Worm (Caenorhabditis elegans): ENCODE measurements around the gene bkip-1.

DNA sequence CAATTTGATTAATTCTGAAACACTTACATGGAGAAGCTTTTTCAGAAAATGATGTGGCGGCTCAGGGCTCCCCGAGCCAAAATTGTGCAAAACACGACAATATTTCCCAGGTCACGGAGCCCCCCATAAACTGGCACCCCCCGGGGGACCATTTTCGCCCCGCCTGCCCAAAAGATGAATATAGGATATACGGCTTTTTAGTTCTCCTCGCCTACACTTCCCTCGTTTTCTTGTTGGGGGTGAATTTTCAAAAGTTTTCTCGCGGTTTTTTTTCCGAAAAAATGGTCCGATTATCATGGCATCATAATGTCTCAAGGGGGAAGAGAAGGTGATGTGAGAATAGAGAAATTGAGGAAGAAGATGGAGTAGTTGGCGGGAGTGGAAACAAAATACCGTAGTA lies 21.0 kb downstream of the bkip-1 start, which contains the start of gene K09E4.4:
- TF ChIP-seq rnt-1 (tag; optimal IDR thresholded peaks at IDR 0.05) (no peak), sdc-2 (tag; optimal IDR thresholded peaks at IDR 0.05) (no peak), ama-1 (optimal IDR thresholded peaks at IDR 0.05) (no peak), unc-42 (tag; optimal IDR thresholded peaks at IDR 0.05) (no peak)
